Worm (Caenorhabditis elegans) whole organism, L4 larva: ENCODE results near the gene K03B8.6.

Source experiments
- F10B5.3 ChIP-seq: sonication (generic microtip); optimal IDR thresholded peaks from 2 replicates; lab custom pipeline; 2016; ENCODE audit warnings: mild to moderate bottlenecking, missing genetic modification characterization, missing compliant biosample characterization
- F37D6.2 ChIP-seq: sonication (generic microtip); optimal IDR thresholded peaks from 2 replicates; lab custom pipeline; 2016; ENCODE audit warnings: mild to moderate bottlenecking, missing genetic modification characterization, missing compliant biosample characterization
- R02D3.7 ChIP-seq: fragments of 150-350 bp; sonication (generic microtip); optimal IDR thresholded peaks from 3 replicates; lab custom pipeline; 2014; ENCODE audit warnings: missing biosample characterization, missing genetic modification characterization
- Y105C5A.15 ChIP-seq: fragments of 200-800 bp; sonication (Bioruptor generic); IDR thresholded peaks from 2 replicates; pipeline ENCODE4 v1.3.6; 2022; ENCODE audit warnings: missing genetic modification characterization, missing compliant biosample characterization
- Y75B8A.6 ChIP-seq: fragments of 200-800 bp; sonication (Bioruptor generic); IDR thresholded peaks from 2 replicates; pipeline ENCODE4 v1.3.6; 2022; ENCODE audit warnings: missing genetic modification reagents, missing genetic modification characterization, missing compliant biosample characterization
- ZK337.2 ChIP-seq: fragments of 200-800 bp; sonication (Bioruptor generic); IDR thresholded peaks from 2 replicates; pipeline ENCODE4 v1.3.6; 2022; ENCODE audit warnings: missing genetic modification reagents, missing genetic modification characterization, missing compliant biosample characterization
- aly-2 ChIP-seq: sonication (generic microtip); optimal IDR thresholded peaks from 2 replicates; lab custom pipeline; 2018; ENCODE audit warnings: missing biosample characterization, missing genetic modification characterization
- ama-1 ChIP-seq: fragments of 150-350 bp; optimal IDR thresholded peaks from 2 replicates; lab custom pipeline; 2014; ENCODE audit warnings: inconsistent platforms, mixed read lengths
- attf-4 ChIP-seq: sonication (generic microtip); optimal IDR thresholded peaks from 3 replicates; lab custom pipeline; 2017; ENCODE audit warnings: missing biosample characterization, missing genetic modification characterization
- ceh-28 ChIP-seq: fragments of 150-350 bp; optimal IDR thresholded peaks from 2 replicates; lab custom pipeline; 2014; ENCODE audit warnings: missing biosample characterization, missing genetic modification reagents, missing genetic modification characterization
- ceh-32 ChIP-seq: sonication (generic microtip); optimal IDR thresholded peaks from 2 replicates; lab custom pipeline; 2016; ENCODE audit warnings: mild to moderate bottlenecking, missing genetic modification characterization, missing compliant biosample characterization; ENCODE audit not compliant: poor library complexity
- ces-1 ChIP-seq: fragments of 150-350 bp; sonication (generic microtip); optimal IDR thresholded peaks from 4 replicates; lab custom pipeline; 2014; ENCODE audit warnings: missing biosample characterization, missing genetic modification reagents, missing genetic modification characterization
- daf-12 ChIP-seq: fragments of 150-350 bp; optimal IDR thresholded peaks from 2 replicates; lab custom pipeline; 2014; ENCODE audit warnings: missing biosample characterization, missing genetic modification reagents, missing genetic modification characterization
- daf-16 ChIP-seq, 3 experiments: sonication (generic microtip); optimal IDR thresholded peaks; 2 replicates each; lab custom pipeline; 2016 to 2017; ENCODE audit warnings: missing genetic modification characterization in 3 of 3, missing genetic modification reagents in 3 of 3, mild to moderate bottlenecking in 2 of 3, missing compliant biosample characterization in 2 of 3, missing biosample characterization in 1 of 3, moderate library complexity in 1 of 3
- daf-19 ChIP-seq: fragments of 200-800 bp; sonication (Bioruptor generic); conservative IDR thresholded peaks from 2 replicates; pipeline ENCODE4 v1.3.6; 2022; ENCODE audit warnings: missing genetic modification characterization, missing compliant biosample characterization
- dmd-8 ChIP-seq: fragments of 200-800 bp; sonication (Bioruptor generic); IDR thresholded peaks from 2 replicates; pipeline ENCODE4 v1.3.6; 2022; ENCODE audit warnings: missing genetic modification characterization, missing compliant biosample characterization
- dmd-9 ChIP-seq: fragments of 200-800 bp; sonication (Bioruptor generic); IDR thresholded peaks from 2 replicates; pipeline ENCODE4 v1.3.6; 2022; ENCODE audit warnings: missing genetic modification reagents, missing genetic modification characterization, missing compliant biosample characterization
- dve-1 ChIP-seq: sonication (generic microtip); optimal IDR thresholded peaks from 2 replicates; lab custom pipeline; 2017; ENCODE audit warnings: antibody characterized with exemption, mild to moderate bottlenecking, missing genetic modification characterization, missing compliant biosample characterization; ENCODE audit not compliant: insufficient read depth
- fkh-10 ChIP-seq: fragments of 150-350 bp; optimal IDR thresholded peaks from 2 replicates; lab custom pipeline; 2014; ENCODE audit warnings: missing biosample characterization, missing genetic modification reagents, missing genetic modification characterization
- gei-8 ChIP-seq: fragments of 200-800 bp; sonication (Bioruptor generic); optimal IDR thresholded peaks from 2 replicates; lab custom pipeline; 2018; ENCODE audit warnings: mild to moderate bottlenecking, missing genetic modification characterization, missing compliant biosample characterization
- hlh-30 ChIP-seq: sonication (generic microtip); optimal IDR thresholded peaks from 2 replicates; lab custom pipeline; 2017; ENCODE audit warnings: antibody characterized with exemption, mild to moderate bottlenecking, missing genetic modification characterization, missing compliant biosample characterization; ENCODE audit not compliant: insufficient read depth
- hmg-1.1 ChIP-seq: fragments of 200-800 bp; sonication (Bioruptor generic); IDR thresholded peaks from 2 replicates; pipeline ENCODE4 v1.3.6; 2022; ENCODE audit warnings: missing genetic modification reagents, missing genetic modification characterization, missing compliant biosample characterization
- lin-13 ChIP-seq: fragments of 150-350 bp; optimal IDR thresholded peaks from 2 replicates; lab custom pipeline; 2014; ENCODE audit warnings: missing biosample characterization, missing genetic modification reagents, missing genetic modification characterization
- lin-39 ChIP-seq: fragments of 150-350 bp; optimal IDR thresholded peaks from 2 replicates; lab custom pipeline; 2014; ENCODE audit warnings: missing biosample characterization, missing genetic modification reagents, missing genetic modification characterization
- lir-3 ChIP-seq: sonication (generic microtip); optimal IDR thresholded peaks from 2 replicates; lab custom pipeline; 2016; ENCODE audit warnings: mild to moderate bottlenecking, missing genetic modification characterization, missing compliant biosample characterization
- madf-9 ChIP-seq: fragments of 200-800 bp; sonication (Bioruptor generic); conservative IDR thresholded peaks from 2 replicates; pipeline ENCODE4 v1.3.6; 2022; ENCODE audit warnings: missing genetic modification reagents, missing genetic modification characterization, missing compliant biosample characterization
- mep-1 ChIP-seq: fragments of 150-350 bp; sonication (generic microtip); optimal IDR thresholded peaks from 3 replicates; lab custom pipeline; 2014; ENCODE audit warnings: missing biosample characterization, missing genetic modification characterization
- mes-2 ChIP-seq: sonication (generic microtip); optimal IDR thresholded peaks from 2 replicates; lab custom pipeline; 2016; ENCODE audit warnings: missing genotype, mild to moderate bottlenecking, missing genetic modification characterization, missing compliant biosample characterization; ENCODE audit not compliant: poor library complexity, severe bottlenecking
- mxl-3 ChIP-seq: fragments of 200-800 bp; sonication (Bioruptor generic); optimal IDR thresholded peaks from 2 replicates; lab custom pipeline; 2018; ENCODE audit warnings: mild to moderate bottlenecking, missing genetic modification characterization, missing compliant biosample characterization
- nhr-102 ChIP-seq: sonication (generic microtip); optimal IDR thresholded peaks from 2 replicates; lab custom pipeline; 2016; ENCODE audit warnings: mild to moderate bottlenecking, missing genetic modification characterization, moderate library complexity, missing compliant biosample characterization
- nhr-11 ChIP-seq: fragments of 150-350 bp; optimal IDR thresholded peaks from 2 replicates; lab custom pipeline; 2014; ENCODE audit warnings: missing biosample characterization, missing genetic modification characterization
- nhr-237 ChIP-seq: sonication (generic microtip); optimal IDR thresholded peaks from 2 replicates; lab custom pipeline; 2017; ENCODE audit warnings: missing biosample characterization, missing genetic modification characterization
- nhr-28 ChIP-seq: fragments of 150-350 bp; optimal IDR thresholded peaks from 2 replicates; lab custom pipeline; 2014; ENCODE audit warnings: missing biosample characterization, missing genetic modification characterization
- nhr-41 ChIP-seq: fragments of 200-800 bp; sonication (Bioruptor generic); IDR thresholded peaks from 2 replicates; pipeline ENCODE4 v1.3.6; 2022; ENCODE audit warnings: missing genetic modification reagents, missing genetic modification characterization, missing compliant biosample characterization
- nhr-48 ChIP-seq: sonication (generic microtip); optimal IDR thresholded peaks from 2 replicates; lab custom pipeline; 2016; ENCODE audit warnings: mild to moderate bottlenecking, missing genetic modification characterization, missing compliant biosample characterization
- nhr-6 ChIP-seq: fragments of 150-350 bp; optimal IDR thresholded peaks from 2 replicates; lab custom pipeline; 2014; ENCODE audit warnings: missing biosample characterization, missing genetic modification characterization
- nhr-77 ChIP-seq: fragments of 150-350 bp; optimal IDR thresholded peaks from 2 replicates; lab custom pipeline; 2014; ENCODE audit warnings: missing biosample characterization, missing genetic modification characterization
- php-3 ChIP-seq: fragments of 200-800 bp; sonication (Bioruptor generic); IDR thresholded peaks from 2 replicates; pipeline ENCODE4 v1.3.6; 2022; ENCODE audit warnings: missing genetic modification reagents, missing genetic modification characterization, missing compliant biosample characterization
- saeg-2 ChIP-seq: fragments of 200-800 bp; sonication (Bioruptor generic); IDR thresholded peaks from 2 replicates; pipeline ENCODE4 v1.3.6; 2022; ENCODE audit warnings: missing genetic modification reagents, missing genetic modification characterization, missing compliant biosample characterization
- sdz-12 ChIP-seq: fragments of 200-800 bp; sonication (Bioruptor generic); optimal IDR thresholded peaks from 2 replicates; lab custom pipeline; 2018; ENCODE audit warnings: mild to moderate bottlenecking, missing genetic modification characterization, missing compliant biosample characterization
- skn-1 ChIP-seq: fragments of 150-350 bp; optimal IDR thresholded peaks from 2 replicates; lab custom pipeline; 2014; ENCODE audit warnings: missing biosample characterization, missing genetic modification characterization
- snpc-1.2 ChIP-seq: fragments of 200-800 bp; sonication (Bioruptor generic); IDR thresholded peaks from 2 replicates; pipeline ENCODE4 v1.3.6; 2022; ENCODE audit warnings: missing genetic modification reagents, missing genetic modification characterization, missing compliant biosample characterization
- snpc-4 ChIP-seq: fragments of 150-350 bp; optimal IDR thresholded peaks from 2 replicates; lab custom pipeline; 2014; ENCODE audit warnings: missing biosample characterization, missing genetic modification characterization
- spr-1 ChIP-seq: sonication (generic microtip); optimal IDR thresholded peaks from 2 replicates; lab custom pipeline; 2016; ENCODE audit warnings: mild to moderate bottlenecking, missing genetic modification characterization, missing compliant biosample characterization
- spr-3 ChIP-seq: fragments of 200-800 bp; sonication (Bioruptor generic); optimal IDR thresholded peaks from 2 replicates; lab custom pipeline; 2018; ENCODE audit warnings: mild to moderate bottlenecking, missing genetic modification characterization, missing compliant biosample characterization
- tra-1 ChIP-seq: fragments of 200-800 bp; sonication (Bioruptor generic); IDR thresholded peaks from 2 replicates; pipeline ENCODE4 v1.3.6; 2022; ENCODE audit warnings: missing genetic modification reagents, missing genetic modification characterization, missing compliant biosample characterization
- unc-62 ChIP-seq, 3 experiments: fragments of 150-350 bp in 1 of 3; sonication (generic microtip); optimal IDR thresholded peaks in 2 of 3; peaks in 1 of 3; 1 replicate in 1 of 3; 2 replicates in 2 of 3; lab custom pipeline; 2014 to 2017; ENCODE audit warnings: missing biosample characterization in 3 of 3, missing genetic modification characterization in 3 of 3, missing genetic modification reagents in 3 of 3, missing genotype in 1 of 3
- vab-7 ChIP-seq: fragments of 200-800 bp; sonication (Bioruptor generic); IDR thresholded peaks from 2 replicates; pipeline ENCODE4 v1.3.6; 2022; ENCODE audit warnings: missing genetic modification reagents, missing genetic modification characterization, missing compliant biosample characterization
- zag-1 ChIP-seq: fragments of 150-350 bp; optimal IDR thresholded peaks from 2 replicates; lab custom pipeline; 2014; ENCODE audit warnings: missing biosample characterization, missing genetic modification characterization
- zfp-3 ChIP-seq: fragments of 200-800 bp; sonication (Bioruptor generic); conservative IDR thresholded peaks from 2 replicates; pipeline ENCODE4 v1.3.6; 2022; ENCODE audit warnings: missing genetic modification reagents, missing genetic modification characterization, missing compliant biosample characterization
- zip-2 ChIP-seq: fragments of 150-350 bp; optimal IDR thresholded peaks from 2 replicates; lab custom pipeline; 2014; ENCODE audit warnings: missing biosample characterization, missing genetic modification characterization
- ztf-7 ChIP-seq: fragments of 150-350 bp; optimal IDR thresholded peaks from 2 replicates; lab custom pipeline; 2014; ENCODE audit warnings: missing biosample characterization, missing genetic modification characterization

Gene K03B8.6

ce11 chrV:11445375-11445774 lies 38.0 kb downstream of the K03B8.6 start (continued):
- TF ChIP-seq F10B5.3 (tag; lab: Kevin White, UChicago) (no peak), ZK337.2 (GFP tag; lab: Robert Waterston, UW) (no peak), zip-2 (tag; lab: Kevin White, UChicago) (no peak), zfp-3 (GFP tag; lab: Robert Waterston, UW) (no peak), F37D6.2 (tag; lab: Kevin White, UChicago) (no peak), fkh-10 (GFP tag; lab: Kevin White, UChicago) (peak; percentile 72), ceh-32 (tag; lab: Kevin White, UChicago) (no peak), nhr-48 (tag; lab: Kevin White, UChicago) (no peak), lin-13 (GFP tag; lab: Kevin White, UChicago) (no peak), dmd-8 (no peak), gei-8 (GFP tag; lab: Kevin White, UChicago) (no peak), Y75B8A.6 (GFP tag; lab: Robert Waterston, UW) (no peak), tra-1 (GFP tag; lab: Robert Waterston, UW) (no peak), dve-1 (tag; lab: Kevin White, UChicago) (no peak), spr-1 (tag; lab: Kevin White, UChicago) (no peak), saeg-2 (GFP tag; lab: Robert Waterston, UW) (no peak), snpc-4 (tag; lab: Kevin White, UChicago) (no peak), ces-1 (GFP tag; lab: Kevin White, UChicago) (no peak), daf-16 (GFP tag; optimal IDR thresholded peaks at IDR 0.05; lab: Kevin White, UChicago) (no peak), daf-16 (tag; optimal IDR thresholded peaks at IDR 0.05; lab: Kevin White, UChicago) (no peak), nhr-102 (tag; lab: Kevin White, UChicago) (no peak), hlh-30 (tag; lab: Kevin White, UChicago) (peak; percentile 7), ztf-7 (no peak), Y105C5A.15 (no peak), sdz-12 (GFP tag; lab: Kevin White, UChicago) (no peak), lir-3 (tag; lab: Kevin White, UChicago) (no peak), madf-9 (GFP tag; lab: Robert Waterston, UW) (no peak), spr-3 (GFP tag; lab: Kevin White, UChicago) (no peak), mep-1 (tag; lab: Kevin White, UChicago) (no peak), nhr-11 (tag; lab: Kevin White, UChicago) (no peak), hmg-1.1 (GFP tag; lab: Robert Waterston, UW) (peak; percentile 63), zag-1 (tag; lab: Kevin White, UChicago) (no peak), daf-12 (no peak), nhr-41 (GFP tag; lab: Robert Waterston, UW) (no peak), aly-2 (tag; lab: Kevin White, UChicago) (no peak), nhr-6 (tag; lab: Kevin White, UChicago) (no peak), nhr-28 (no peak), php-3 (GFP tag; lab: Robert Waterston, UW) (no peak), daf-19 (GFP tag; lab: Robert Waterston, UW) (no peak), ama-1 (lab: Kevin White, UChicago) (no peak), mes-2 (tag; lab: Kevin White, UChicago) (no peak), vab-7 (GFP tag; lab: Robert Waterston, UW) (no peak), lin-39 (tag; lab: Kevin White, UChicago) (no peak), dmd-9 (GFP tag; lab: Robert Waterston, UW) (no peak), nhr-77 (tag; lab: Kevin White, UChicago) (no peak), skn-1 (tag; lab: Kevin White, UChicago) (no peak), nhr-237 (tag; lab: Kevin White, UChicago) (no peak), R02D3.7 (no peak), snpc-1.2 (GFP tag; lab: Robert Waterston, UW) (no peak), mxl-3 (GFP tag; lab: Kevin White, UChicago) (no peak), ceh-28 (tag; lab: Kevin White, UChicago) (peak; percentile 56), attf-4 (tag; lab: Kevin White, UChicago) (no peak), unc-62 (GFP tag; optimal IDR thresholded peaks at IDR 0.05 in 1 of 2; lab: Kevin White, UChicago) (no peak), unc-62 (tag; optimal IDR thresholded peaks at IDR 0.05; lab: Kevin White, UChicago) (no peak)
